Worm (Caenorhabditis elegans): ENCODE results near the gene ZK1127.12.

ZK1127.12 gene

ce11 chrII:7100838-7101237, 49.0 kb downstream of the ZK1127.12 start, which contains the start of gene mmaa-1:
TSS of gene mmaa-1 (minus strand) at chrII:7101165.
- TF ChIP-seq bed-3 (GFP tag; optimal IDR thresholded peaks at IDR 0.05): no peak
- no peak for TF ChIP-seq nhr-2 (tag; optimal IDR thresholded peaks at IDR 0.05)
- TF ChIP-seq blmp-1 (tag; optimal IDR thresholded peaks at IDR 0.05): no peak
- no peak for TF ChIP-seq M03D4.4 (tag; optimal IDR thresholded peaks at IDR 0.05)
- no peak for TF ChIP-seq unc-62 (GFP tag; optimal IDR thresholded peaks at IDR 0.05)
- TF ChIP-seq pha-4 (tag; optimal IDR thresholded peaks at IDR 0.05): no peak
- no peak for TF ChIP-seq mab-5 (tag; optimal IDR thresholded peaks at IDR 0.05)

DNA sequence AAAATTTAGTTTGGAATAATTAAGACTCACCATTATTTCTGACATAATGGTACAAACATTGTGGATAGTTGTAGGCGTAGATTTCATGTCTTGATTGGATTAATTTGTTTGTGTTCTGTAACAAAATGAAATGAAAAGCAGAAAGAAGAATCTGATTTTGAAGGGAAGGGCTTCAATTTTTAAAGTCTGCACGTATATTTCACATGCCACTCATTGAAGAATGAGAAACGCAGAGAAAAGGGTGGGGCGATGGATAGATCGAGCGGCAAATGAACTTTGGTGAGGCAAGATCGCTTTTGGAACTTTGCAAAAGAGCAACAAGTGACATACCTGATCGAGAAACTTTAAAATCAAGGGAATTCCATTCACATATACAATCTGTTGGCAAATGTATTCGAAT, 50.4 kb downstream of the ZK1127.12 start:
- no peak for TF ChIP-seq lsy-2 (tag; optimal IDR thresholded peaks at IDR 0.05)
- TF ChIP-seq ham-2 (GFP tag; optimal IDR thresholded peaks at IDR 0.05): no peak
